Worm (Caenorhabditis elegans): Measurements from ENCODE around the gene trm-1.

ce11 chrV:14167629-14168028, 17.8 kb downstream of the trm-1 start, which contains the start of gene ocam-1:
- no peak for TF ChIP-seq eyg-1 (tag; optimal IDR thresholded peaks at IDR 0.05)
- no peak for TF ChIP-seq ttx-3 (tag; optimal IDR thresholded peaks at IDR 0.05)
- TF ChIP-seq tbx-2 (tag; optimal IDR thresholded peaks at IDR 0.05) = no peak
- no peak for TF ChIP-seq ceh-9 (tag; optimal IDR thresholded peaks at IDR 0.05)
- no peak for TF ChIP-seq pha-4 (tag; optimal IDR thresholded peaks at IDR 0.05)
- no peak for TF ChIP-seq pax-1 (tag; optimal IDR thresholded peaks at IDR 0.05)
- TF ChIP-seq npax-4 (tag; optimal IDR thresholded peaks at IDR 0.05) = no peak
- TF ChIP-seq fkh-6 (tag; optimal IDR thresholded peaks at IDR 0.05) = no peak
- TF ChIP-seq ama-1 (optimal IDR thresholded peaks at IDR 0.05) = no peak
- TF ChIP-seq pat-9 (tag; optimal IDR thresholded peaks at IDR 0.05) = no peak
- no peak for TF ChIP-seq gmeb-2 (tag; optimal IDR thresholded peaks at IDR 0.05)
- TF ChIP-seq F13H6.1 (tag; optimal IDR thresholded peaks at IDR 0.05) = no peak
- TF ChIP-seq C38D4.7 (GFP tag; optimal IDR thresholded peaks at IDR 0.05) = no peak
- TF ChIP-seq ahr-1 (tag; optimal IDR thresholded peaks at IDR 0.05) = no peak

Data from whole organism, late embryonic.